ENCODE assay signal across 1 fruit fly cellular context in genomic region chr2L:6700742-6701141, dm6.
TF ChIP-seq lines count a peak whose summit lies in the region.

No protein-coding gene starts in this region.

TF ChIP-seq in whole organism, embryonic, 481 proteins besides CTCF, POLR2A, EP300 and RAD21 (continued from another document and continues in another):
- peak; percentile 36 for TF ChIP-seq CG2712 (tag; optimal IDR thresholded peaks at IDR 0.05; lab: Kevin White, UChicago)
- no peak for TF ChIP-seq chn (GFP tag; optimal IDR thresholded peaks at IDR 0.05; lab: Kevin White, UChicago)
- TF ChIP-seq CG16863 (GFP tag; optimal IDR thresholded peaks at IDR 0.05; lab: Kevin White, UChicago), result peak; percentile 21
- TF ChIP-seq CG15514 (GFP tag; optimal IDR thresholded peaks at IDR 0.05; lab: Kevin White, UChicago), result no peak
- TF ChIP-seq eve (GFP tag; optimal IDR thresholded peaks at IDR 0.05; lab: Kevin White, UChicago), result peak in 1 of 2 experiments; percentile 38
- no peak for TF ChIP-seq Hmx (GFP tag; optimal IDR thresholded peaks at IDR 0.05; lab: Kevin White, UChicago)
- TF ChIP-seq CG17568 (GFP tag; optimal IDR thresholded peaks at IDR 0.05; lab: Kevin White, UChicago), result peak; percentile 67
- TF ChIP-seq row (GFP tag; IDR thresholded peaks at IDR 0.05; lab: Robert Waterston, UW), result no peak
- TF ChIP-seq Bdp1 (GFP tag; optimal IDR thresholded peaks at IDR 0.05; lab: Kevin White, UChicago), result peak; percentile 55
- no peak for TF ChIP-seq Jarid2 (GFP tag; optimal IDR thresholded peaks at IDR 0.05; lab: Kevin White, UChicago)
- peak; percentile 30 for TF ChIP-seq en (GFP tag; optimal IDR thresholded peaks at IDR 0.05; lab: Kevin White, UChicago)
- no peak for TF ChIP-seq disco-r (GFP tag; optimal IDR thresholded peaks at IDR 0.05; lab: Kevin White, UChicago)
- TF ChIP-seq pita (GFP tag; optimal IDR thresholded peaks at IDR 0.05; lab: Kevin White, UChicago), result no peak
- TF ChIP-seq CG12659 (GFP tag; optimal IDR thresholded peaks at IDR 0.05; lab: Kevin White, UChicago), result peak; percentile 10
- TF ChIP-seq ewg (GFP tag; optimal IDR thresholded peaks at IDR 0.05; lab: Kevin White, UChicago), result no peak
- TF ChIP-seq ci (GFP tag; IDR thresholded peaks at IDR 0.05; lab: Robert Waterston, UW), result peak; percentile 67; the same call in 2 of the 3 replicates
- TF ChIP-seq Fer2 (tag; optimal IDR thresholded peaks at IDR 0.05; lab: Kevin White, UChicago), result no peak
- peak; percentile 3 for TF ChIP-seq kni (GFP tag; optimal IDR thresholded peaks at IDR 0.05; lab: Kevin White, UChicago)
- TF ChIP-seq CG12391 (tag; optimal IDR thresholded peaks at IDR 0.05; lab: Kevin White, UChicago), result peak; percentile 8
- TF ChIP-seq tll (GFP tag; optimal IDR thresholded peaks at IDR 0.05; lab: Kevin White, UChicago), result peak in 1 of 2 experiments; percentile 99
- no peak for TF ChIP-seq vvl (GFP tag; IDR thresholded peaks at IDR 0.05; lab: Robert Waterston, UW)
- peak; percentile 67 for TF ChIP-seq gsb-n (tag; optimal IDR thresholded peaks at IDR 0.05; lab: Kevin White, UChicago)
- peak; percentile 5 for TF ChIP-seq trem (tag; optimal IDR thresholded peaks at IDR 0.05; lab: Kevin White, UChicago)
- peak; percentile 9 for TF ChIP-seq CG8281 (tag; optimal IDR thresholded peaks at IDR 0.05; lab: Kevin White, UChicago)
- no peak for TF ChIP-seq CG11695 (GFP tag; IDR thresholded peaks at IDR 0.05; lab: Robert Waterston, UW)
- TF ChIP-seq CG14050 (GFP tag; IDR thresholded peaks at IDR 0.05; lab: Robert Waterston, UW), result no peak
- TF ChIP-seq Side (GFP tag; optimal IDR thresholded peaks at IDR 0.05; lab: Kevin White, UChicago), result peak; percentile 40
- 0 out of 2 replicates have a peak, but pooled peaks have one; percentile 25 for TF ChIP-seq sob (GFP tag; IDR thresholded peaks at IDR 0.05; lab: Robert Waterston, UW)
- peak; percentile 8 for TF ChIP-seq CG3163 (GFP tag; optimal IDR thresholded peaks at IDR 0.05; lab: Kevin White, UChicago)
- peak; percentile 82 for TF ChIP-seq CG6813 (GFP tag; optimal IDR thresholded peaks at IDR 0.05; lab: Kevin White, UChicago)
- no peak for TF ChIP-seq sr (GFP tag; IDR thresholded peaks at IDR 0.05; lab: Robert Waterston, UW)
- peak; percentile 7 for TF ChIP-seq unpg (GFP tag; optimal IDR thresholded peaks at IDR 0.05; lab: Kevin White, UChicago)
- TF ChIP-seq CG12104 (GFP tag; optimal IDR thresholded peaks at IDR 0.05; lab: Kevin White, UChicago), result no peak
- peak; percentile 39; the same call in 1 of the 2 replicates for TF ChIP-seq CG14014 (GFP tag; IDR thresholded peaks at IDR 0.05; lab: Robert Waterston, UW)
- no peak for TF ChIP-seq CG14860 (GFP tag; IDR thresholded peaks at IDR 0.05; lab: Robert Waterston, UW; ENCODE audit: partially characterized antibody)
- TF ChIP-seq Ets65A (GFP tag; lab: Kevin White, UChicago), result no peak
- no peak for TF ChIP-seq eyg (GFP tag; optimal IDR thresholded peaks at IDR 0.05; lab: Kevin White, UChicago)
- TF ChIP-seq abd-A (tag; optimal IDR thresholded peaks at IDR 0.05; lab: Kevin White, UChicago), result no peak
- no peak for TF ChIP-seq CG4617 (GFP tag; optimal IDR thresholded peaks at IDR 0.05; lab: Kevin White, UChicago; ENCODE audit: borderline replicate concordance)
- TF ChIP-seq Hr3 (GFP tag; optimal IDR thresholded peaks at IDR 0.05; lab: Kevin White, UChicago), result no peak
- peak; percentile 34 for TF ChIP-seq CG8359 (GFP tag; optimal IDR thresholded peaks at IDR 0.05; lab: Kevin White, UChicago; ENCODE audit: borderline replicate concordance)
- no peak for TF ChIP-seq CkIIα-i1 (GFP tag; IDR thresholded peaks at IDR 0.05; lab: Robert Waterston, UW)
- TF ChIP-seq chinmo (GFP tag; IDR thresholded peaks at IDR 0.05; lab: Robert Waterston, UW; ENCODE audit: partially characterized antibody), result no peak
- TF ChIP-seq D (optimal IDR thresholded peaks at IDR 0.05; lab: Kevin White, UChicago), result no peak
- TF ChIP-seq D (GFP tag; optimal IDR thresholded peaks at IDR 0.05; lab: Kevin White, UChicago), result no peak
- TF ChIP-seq cato (GFP tag; optimal IDR thresholded peaks at IDR 0.05; lab: Kevin White, UChicago; ENCODE audit: borderline replicate concordance), result peak; percentile 11
- peak; percentile 93 for TF ChIP-seq ac (GFP tag; optimal IDR thresholded peaks at IDR 0.05; lab: Kevin White, UChicago)
- no peak for TF ChIP-seq Ravus (GFP tag; IDR thresholded peaks at IDR 0.05; lab: Robert Waterston, UW)
- peak; percentile 71 for TF ChIP-seq CG8924 (tag; optimal IDR thresholded peaks at IDR 0.05; lab: Kevin White, UChicago)
- TF ChIP-seq Atf3 (GFP tag; optimal IDR thresholded peaks at IDR 0.05; lab: Kevin White, UChicago), result peak; percentile 34
- TF ChIP-seq lilli (GFP tag; optimal IDR thresholded peaks at IDR 0.05; lab: Kevin White, UChicago), result no peak
- TF ChIP-seq CG1832 (GFP tag; optimal IDR thresholded peaks at IDR 0.05; lab: Kevin White, UChicago), result no peak
- peak; percentile 60 for TF ChIP-seq CG11398 (GFP tag; optimal IDR thresholded peaks at IDR 0.05; lab: Kevin White, UChicago)
- TF ChIP-seq Oli (tag; optimal IDR thresholded peaks at IDR 0.05; lab: Kevin White, UChicago), result no peak
- no peak for TF ChIP-seq CG4707 (GFP tag; optimal IDR thresholded peaks at IDR 0.05; lab: Kevin White, UChicago)
- TF ChIP-seq CG11093 (GFP tag; IDR thresholded peaks at IDR 0.05; lab: Robert Waterston, UW), result no peak
- no peak for TF ChIP-seq cas (GFP tag; IDR thresholded peaks at IDR 0.05; lab: Robert Waterston, UW)
- peak; percentile 31 for TF ChIP-seq stwl (tag; optimal IDR thresholded peaks at IDR 0.05; lab: Kevin White, UChicago)
- no peak for TF ChIP-seq corto (GFP tag; optimal IDR thresholded peaks at IDR 0.05; lab: Kevin White, UChicago)
- TF ChIP-seq CG31365 (tag; optimal IDR thresholded peaks at IDR 0.05; lab: Kevin White, UChicago), result no peak
- no peak for TF ChIP-seq CG7786 (GFP tag; optimal IDR thresholded peaks at IDR 0.05; lab: Kevin White, UChicago)
- TF ChIP-seq Atf-2 (GFP tag; optimal IDR thresholded peaks at IDR 0.05; lab: Kevin White, UChicago), result no peak
- TF ChIP-seq bsh (GFP tag; optimal IDR thresholded peaks at IDR 0.05; lab: Kevin White, UChicago), result peak in 1 of 2 experiments; percentile 17
- peak; percentile 30 for TF ChIP-seq Camta (GFP tag; optimal IDR thresholded peaks at IDR 0.05; lab: Kevin White, UChicago)
- TF ChIP-seq HLH54F (GFP tag; optimal IDR thresholded peaks at IDR 0.05; lab: Kevin White, UChicago), result no peak
- TF ChIP-seq Dref (GFP tag; IDR thresholded peaks at IDR 0.05; lab: Robert Waterston, UW), result no peak
- peak; percentile 10 for TF ChIP-seq oc (tag; optimal IDR thresholded peaks at IDR 0.05; lab: Kevin White, UChicago)
- peak; percentile 36 for TF ChIP-seq Asciz (GFP tag; optimal IDR thresholded peaks at IDR 0.05; lab: Kevin White, UChicago)
- TF ChIP-seq lab (GFP tag; optimal IDR thresholded peaks at IDR 0.05; lab: Kevin White, UChicago), result peak; percentile 14
- TF ChIP-seq chif (GFP tag; optimal IDR thresholded peaks at IDR 0.05; lab: Kevin White, UChicago), result peak; percentile 36
- peak; percentile 85 for TF ChIP-seq CG9727 (GFP tag; optimal IDR thresholded peaks at IDR 0.05; lab: Kevin White, UChicago)
- TF ChIP-seq odd (GFP tag; optimal IDR thresholded peaks at IDR 0.05; lab: Kevin White, UChicago), result peak; percentile 46
- TF ChIP-seq zfh1 (GFP tag; IDR thresholded peaks at IDR 0.05; lab: Robert Waterston, UW), result peak; percentile 60; the same call in 2 of the 3 replicates
- TF ChIP-seq CG11560 (tag; IDR thresholded peaks at IDR 0.05; lab: Robert Waterston, UW), result no peak
- no peak for TF ChIP-seq cad (GFP tag; optimal IDR thresholded peaks at IDR 0.05; lab: Kevin White, UChicago)
- peak; percentile 51; the same call in 1 of the 3 replicates for TF ChIP-seq otp (GFP tag; IDR thresholded peaks at IDR 0.05; lab: Robert Waterston, UW)
- TF ChIP-seq unc-4 (GFP tag; IDR thresholded peaks at IDR 0.05; lab: Robert Waterston, UW; ENCODE audit: partially characterized antibody), result no peak
- TF ChIP-seq CG7839 (tag; optimal IDR thresholded peaks at IDR 0.05; lab: Kevin White, UChicago), result peak; percentile 11
- TF ChIP-seq CG8290 (GFP tag; optimal IDR thresholded peaks at IDR 0.05; lab: Kevin White, UChicago), result peak; percentile 31
- peak in 1 of 2 experiments; percentile 39 for TF ChIP-seq CG8290 (tag; optimal IDR thresholded peaks at IDR 0.05; lab: Kevin White, UChicago)
- peak; percentile 43 for TF ChIP-seq CG18262 (tag; optimal IDR thresholded peaks at IDR 0.05; lab: Kevin White, UChicago)
- TF ChIP-seq fru (optimal IDR thresholded peaks at IDR 0.05; lab: Kevin White, UChicago), result no peak
- peak; percentile 45 for TF ChIP-seq CG12769 (tag; optimal IDR thresholded peaks at IDR 0.05; lab: Kevin White, UChicago)
- TF ChIP-seq lov (optimal IDR thresholded peaks at IDR 0.05; lab: Kevin White, UChicago), result no peak
- TF ChIP-seq lov (GFP tag; IDR thresholded peaks at IDR 0.05; lab: Robert Waterston, UW), result 0 out of 3 replicates have a peak, but pooled peaks have one; percentile 59
- no peak for TF ChIP-seq caup (GFP tag; optimal IDR thresholded peaks at IDR 0.05; lab: Kevin White, UChicago; ENCODE audit: severe bottlenecking)
- peak; percentile 77 for TF ChIP-seq Xrp1 (GFP tag; IDR thresholded peaks at IDR 0.05; lab: Robert Waterston, UW)
- no peak for TF ChIP-seq CG8944 (GFP tag; optimal IDR thresholded peaks at IDR 0.05; lab: Kevin White, UChicago)
- no peak for TF ChIP-seq CG5953 (GFP tag; IDR thresholded peaks at IDR 0.05; lab: Robert Waterston, UW)
- no peak for TF ChIP-seq Sry-β (GFP tag; optimal IDR thresholded peaks at IDR 0.05; lab: Kevin White, UChicago)
- peak; percentile 20 for TF ChIP-seq CG9876 (GFP tag; optimal IDR thresholded peaks at IDR 0.05; lab: Kevin White, UChicago)
- TF ChIP-seq CG33213 (GFP tag; optimal IDR thresholded peaks at IDR 0.05; lab: Kevin White, UChicago), result peak; percentile 20
- no peak for TF ChIP-seq Gsc (GFP tag; IDR thresholded peaks at IDR 0.05; lab: Robert Waterston, UW)
- no peak for TF ChIP-seq CG14667 (GFP tag; IDR thresholded peaks at IDR 0.05; lab: Robert Waterston, UW)
- TF ChIP-seq gem (tag; optimal IDR thresholded peaks at IDR 0.05; lab: Kevin White, UChicago), result peak; percentile 55
- peak; percentile 44 for TF ChIP-seq CG1792 (GFP tag; optimal IDR thresholded peaks at IDR 0.05; lab: Kevin White, UChicago)
- peak; percentile 4 for TF ChIP-seq Mes4 (GFP tag; optimal IDR thresholded peaks at IDR 0.05; lab: Kevin White, UChicago)
- no peak for TF ChIP-seq CG7357 (GFP tag; IDR thresholded peaks at IDR 0.05; lab: Robert Waterston, UW)
- peak; percentile 21 for TF ChIP-seq btn (GFP tag; optimal IDR thresholded peaks at IDR 0.05; lab: Kevin White, UChicago)
- TF ChIP-seq ATbp (GFP tag; optimal IDR thresholded peaks at IDR 0.05; lab: Kevin White, UChicago), result peak; percentile 48
- peak; percentile 56 for TF ChIP-seq wek (GFP tag; optimal IDR thresholded peaks at IDR 0.05; lab: Kevin White, UChicago)
- peak; percentile 80 for TF ChIP-seq CG7271 (tag; optimal IDR thresholded peaks at IDR 0.05; lab: Kevin White, UChicago)
- TF ChIP-seq CG17802 (tag; optimal IDR thresholded peaks at IDR 0.05; lab: Kevin White, UChicago), result no peak
- TF ChIP-seq hb (GFP tag; IDR thresholded peaks at IDR 0.05; lab: Robert Waterston, UW; ENCODE audit: partially characterized antibody), result no peak
- no peak for TF ChIP-seq Rfx (GFP tag; IDR thresholded peaks at IDR 0.05; lab: Robert Waterston, UW)
- TF ChIP-seq al (GFP tag; IDR thresholded peaks at IDR 0.05; lab: Robert Waterston, UW), result no peak
- TF ChIP-seq CG15011 (GFP tag; optimal IDR thresholded peaks at IDR 0.05; lab: Kevin White, UChicago), result peak; percentile 45
- TF ChIP-seq jing (GFP tag; optimal IDR thresholded peaks at IDR 0.05; lab: Kevin White, UChicago), result no peak
- no peak for TF ChIP-seq CG10274 (GFP tag; optimal IDR thresholded peaks at IDR 0.05; lab: Kevin White, UChicago)
- no peak for TF ChIP-seq ato (GFP tag; IDR thresholded peaks at IDR 0.05; lab: Robert Waterston, UW; ENCODE audit: partially characterized antibody)
- TF ChIP-seq ara (GFP tag; IDR thresholded peaks at IDR 0.05; lab: Robert Waterston, UW), result peak; percentile 15; the same call in 1 of the 2 replicates
- TF ChIP-seq sc (optimal IDR thresholded peaks at IDR 0.05; lab: Kevin White, UChicago), result no peak
- TF ChIP-seq sc (GFP tag; optimal IDR thresholded peaks at IDR 0.05; lab: Kevin White, UChicago), result peak; percentile 67
- peak; percentile 43 for TF ChIP-seq twi (tag; optimal IDR thresholded peaks at IDR 0.05; lab: Kevin White, UChicago)
- TF ChIP-seq NC2α (GFP tag; optimal IDR thresholded peaks at IDR 0.05; lab: Kevin White, UChicago), result peak; percentile 62
- TF ChIP-seq CG11247 (GFP tag; IDR thresholded peaks at IDR 0.05; lab: Robert Waterston, UW), result no peak
- TF ChIP-seq D19A (tag; optimal IDR thresholded peaks at IDR 0.05; lab: Kevin White, UChicago), result no peak
- TF ChIP-seq Dll (GFP tag; IDR thresholded peaks at IDR 0.05; lab: Robert Waterston, UW; ENCODE audit: partially characterized antibody), result no peak
- TF ChIP-seq CG15479 (GFP tag; optimal IDR thresholded peaks at IDR 0.05; lab: Kevin White, UChicago), result peak; percentile 91
- TF ChIP-seq Chrac-16 (GFP tag; optimal IDR thresholded peaks at IDR 0.05; lab: Kevin White, UChicago), result no peak
- TF ChIP-seq her (GFP tag; optimal IDR thresholded peaks at IDR 0.05; lab: Kevin White, UChicago), result peak; percentile 48
- TF ChIP-seq CG10431 (GFP tag; optimal IDR thresholded peaks at IDR 0.05; lab: Kevin White, UChicago), result no peak
- peak; percentile 66 for TF ChIP-seq CG8089 (GFP tag; optimal IDR thresholded peaks at IDR 0.05; lab: Kevin White, UChicago)
- no peak for TF ChIP-seq HLH4C (GFP tag; IDR thresholded peaks at IDR 0.05; lab: Robert Waterston, UW; ENCODE audit: partially characterized antibody)
- TF ChIP-seq sim (GFP tag; IDR thresholded peaks at IDR 0.05; lab: Robert Waterston, UW), result no peak
- TF ChIP-seq CG32772 (GFP tag; IDR thresholded peaks at IDR 0.05; lab: Robert Waterston, UW), result no peak
- no peak for TF ChIP-seq Oaz (GFP tag; IDR thresholded peaks at IDR 0.05; lab: Robert Waterston, UW)
- TF ChIP-seq wdn (GFP tag; IDR thresholded peaks at IDR 0.05; lab: Robert Waterston, UW), result no peak
- TF ChIP-seq B-H2 (GFP tag; optimal IDR thresholded peaks at IDR 0.05; lab: Kevin White, UChicago), result no peak
- TF ChIP-seq H2.0 (GFP tag; IDR thresholded peaks at IDR 0.05; lab: Robert Waterston, UW), result no peak
- TF ChIP-seq CG2199 (GFP tag; IDR thresholded peaks at IDR 0.05; lab: Robert Waterston, UW), result no peak
- peak; percentile 37 for TF ChIP-seq Nf-YB (GFP tag; optimal IDR thresholded peaks at IDR 0.05; lab: Kevin White, UChicago)
- no peak for TF ChIP-seq exex (tag; optimal IDR thresholded peaks at IDR 0.05; lab: Kevin White, UChicago)
- no peak for TF ChIP-seq danr (GFP tag; IDR thresholded peaks at IDR 0.05; lab: Robert Waterston, UW)
